Fruit fly (Drosophila melanogaster) whole organism: ENCODE results near the gene CG33489.
"Not testable (repeated sequence)": the region's sequence is repeated elsewhere in the genome, so short reads cannot be mapped to it uniquely, and the experiment has no call there.

Experiments used
- CG8478 ChIP-seq: fragments of >200 bp; optimal IDR thresholded peaks from 2 replicates; lab custom pipeline; 2018; ENCODE audit warnings: inconsistent platforms
- Dll ChIP-seq: fragments of >200 bp; optimal IDR thresholded peaks from 2 replicates; lab custom pipeline; 2017
- EcR ChIP-seq, 2 experiments: fragments of >200 bp; optimal IDR thresholded peaks; 2 replicates each; lab custom pipeline; 2017; ENCODE audit warnings: missing biosample characterization in 2 of 2, missing genetic modification characterization in 2 of 2, missing genetic modification reagents in 2 of 2
- pan ChIP-seq: fragments of >200 bp; optimal IDR thresholded peaks from 2 replicates; lab custom pipeline; 2017
- psq ChIP-seq: fragments of >200 bp; optimal IDR thresholded peaks from 2 replicates; lab custom pipeline; 2017
- usp ChIP-seq: fragments of >200 bp; optimal IDR thresholded peaks from 2 replicates; lab custom pipeline; 2017; ENCODE audit warnings: missing biosample characterization, missing genetic modification characterization, mixed read lengths

The CG33489 gene

dm6 chr3L:11576944-11577343 is at the start of gene CG33489:
Gene CG33489, minus strand, starts transcription at chr3L:11577044.
- TF ChIP-seq CG8478; usp (GFP tag; lab: Kevin White, UChicago); Dll (lab: Kevin White, UChicago): not testable (repeated sequence)

dm6 chr3L:11626229-11626826 is 49.5 kb upstream of the CG33489 start, which contains the start of gene PCID2:
Gene PCID2, plus strand, starts transcription at chr3L:11626441.
- TF ChIP-seq Dll (lab: Kevin White, UChicago) (no peak), psq (no peak), EcR (GFP tag; optimal IDR thresholded peaks at IDR 0.05; lab: Kevin White, UChicago) (no peak), usp (GFP tag; lab: Kevin White, UChicago) (no peak), pan (lab: Kevin White, UChicago) (no peak)

dm6 chr3L:11625634-11626175 is 48.9 kb upstream of the CG33489 start, which contains the start of gene CG6083:
Gene CG6083, minus strand, starts transcription at chr3L:11626125.
- TF ChIP-seq psq (no peak), CG8478 (no peak), usp (GFP tag; lab: Kevin White, UChicago) (no peak), pan (lab: Kevin White, UChicago) (no peak), EcR (GFP tag; optimal IDR thresholded peaks at IDR 0.05; lab: Kevin White, UChicago) (no peak), Dll (lab: Kevin White, UChicago) (no peak)

- TF ChIP-seq CG8478 (no peak), Dll (lab: Kevin White, UChicago) (no peak), psq (no peak), pan (lab: Kevin White, UChicago) (no peak), usp (GFP tag; lab: Kevin White, UChicago) (no peak), EcR (GFP tag; optimal IDR thresholded peaks at IDR 0.05; lab: Kevin White, UChicago) (no peak)
Measured at dm6 chr3L:11624281-11624680, 47.4 kb upstream of the CG33489 start, which contains the start of gene Akr1B. Gene Akr1B, minus strand, starts transcription at chr3L:11624381.

dm6 chr3L:11623245-11623883 is 46.5 kb upstream of the CG33489 start:
- no peak for TF ChIP-seq CG8478
- TF ChIP-seq usp (GFP tag; lab: Kevin White, UChicago), result no peak
- TF ChIP-seq EcR (GFP tag; optimal IDR thresholded peaks at IDR 0.05; lab: Kevin White, UChicago), result no peak
- TF ChIP-seq Dll (lab: Kevin White, UChicago), result no peak
- TF ChIP-seq pan (lab: Kevin White, UChicago), result no peak
- no peak for TF ChIP-seq psq

dm6 chr3L:11622750-11623149 is 45.9 kb upstream of the CG33489 start:
- TF ChIP-seq EcR (GFP tag; optimal IDR thresholded peaks at IDR 0.05; lab: Kevin White, UChicago) (no peak), Dll (lab: Kevin White, UChicago) (no peak), CG8478 (no peak), psq (no peak), pan (lab: Kevin White, UChicago) (no peak), usp (GFP tag; lab: Kevin White, UChicago) (no peak)

dm6 chr3L:11620001-11620400 is 43.2 kb upstream of the CG33489 start, which contains the start of gene Muc68Ca:
Gene Muc68Ca, minus strand, starts transcription at chr3L:11620101.
- TF ChIP-seq usp (GFP tag; lab: Kevin White, UChicago) (no peak), CG8478 (no peak), EcR (GFP tag; optimal IDR thresholded peaks at IDR 0.05; lab: Kevin White, UChicago) (no peak), psq (no peak), Dll (lab: Kevin White, UChicago) (no peak), pan (lab: Kevin White, UChicago) (no peak)

dm6 chr3L:11609835-11610234 is 33.0 kb upstream of the CG33489 start, which contains the start of gene CG42832:
Gene CG42832, plus strand, starts transcription at chr3L:11610135.
- TF ChIP-seq Dll (lab: Kevin White, UChicago) (no peak), usp (GFP tag; lab: Kevin White, UChicago) (no peak), psq (no peak), CG8478 (no peak), pan (lab: Kevin White, UChicago) (no peak), EcR (GFP tag; optimal IDR thresholded peaks at IDR 0.05; lab: Kevin White, UChicago) (no peak)

- TF ChIP-seq psq, result no peak
- TF ChIP-seq EcR (GFP tag; optimal IDR thresholded peaks at IDR 0.05; lab: Kevin White, UChicago), result no peak
- TF ChIP-seq pan (lab: Kevin White, UChicago), result no peak
- TF ChIP-seq usp (GFP tag; lab: Kevin White, UChicago), result no peak
- TF ChIP-seq CG8478, result no peak
- TF ChIP-seq Dll (lab: Kevin White, UChicago), result no peak
Measured at dm6 chr3L:11609153-11609809, 32.4 kb upstream of the CG33489 start, which contains the start of gene Duba. Gene Duba, minus strand, starts transcription at chr3L:11609465.

dm6 chr3L:11604227-11604626 is 27.4 kb upstream of the CG33489 start:
- TF ChIP-seq usp (GFP tag; lab: Kevin White, UChicago) (no peak), psq (no peak), Dll (lab: Kevin White, UChicago) (no peak), pan (lab: Kevin White, UChicago) (no peak), EcR (GFP tag; optimal IDR thresholded peaks at IDR 0.05; lab: Kevin White, UChicago) (no peak), CG8478 (no peak)

- no peak for TF ChIP-seq Dll (lab: Kevin White, UChicago)
- TF ChIP-seq pan (lab: Kevin White, UChicago), result no peak
- TF ChIP-seq psq, result no peak
Measured at dm6 chr3L:11602040-11602439, 25.2 kb upstream of the CG33489 start.
